Worm (Caenorhabditis elegans): ENCODE results near the gene VW02B12L.2.

VW02B12L.2 gene

ce11 chrII:11464427-11464944, 24.4 kb upstream of the VW02B12L.2 start, which contains the start of the genes aars-1 and rga-1 (continued):
- no peak for TF ChIP-seq gei-17 (GFP tag; optimal IDR thresholded peaks at IDR 0.05)
- TF ChIP-seq ceh-100 (GFP tag; IDR thresholded peaks at IDR 0.05): no peak

DNA sequence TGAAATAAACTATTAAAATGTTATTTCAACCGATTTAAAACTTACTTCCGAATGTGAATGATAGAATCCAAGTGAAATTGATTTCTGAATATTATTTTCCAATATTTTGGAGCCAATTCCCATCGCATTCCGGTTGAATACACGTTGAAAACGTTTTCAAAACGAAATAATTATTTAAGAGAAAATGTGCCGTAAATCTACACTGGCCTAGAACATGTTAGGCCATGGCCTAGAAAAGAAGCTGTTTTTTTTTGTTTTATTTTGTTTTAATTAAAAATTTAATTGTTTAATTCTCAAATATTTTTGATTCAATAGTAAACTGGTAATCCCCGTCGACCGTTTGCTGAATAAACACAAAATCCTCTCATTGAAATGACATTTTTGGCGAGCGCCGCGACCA, 23.8 kb upstream of the VW02B12L.2 start:
- TF ChIP-seq mes-4 (tag; optimal IDR thresholded peaks at IDR 0.05): no peak
- no peak for TF ChIP-seq dox-1 (GFP tag; IDR thresholded peaks at IDR 0.05)
- TF ChIP-seq zim-3 (tag; optimal IDR thresholded peaks at IDR 0.05): no peak
- TF ChIP-seq ets-4 (GFP tag; optimal IDR thresholded peaks at IDR 0.05): no peak
- no peak for TF ChIP-seq nfya-1 (tag; optimal IDR thresholded peaks at IDR 0.05; ENCODE audit: borderline replicate concordance, insufficient read depth)
- no peak for TF ChIP-seq attf-3 (GFP tag; conservative IDR thresholded peaks at IDR 0.05)
- no peak for TF ChIP-seq atf-7 (tag; optimal IDR thresholded peaks at IDR 0.05)
- TF ChIP-seq nhr-80 (tag; optimal IDR thresholded peaks at IDR 0.05): no peak
- no peak for TF ChIP-seq nhr-27 (tag; optimal IDR thresholded peaks at IDR 0.05)
- TF ChIP-seq aptf-2 (GFP tag; conservative IDR thresholded peaks at IDR 0.05): no peak
- TF ChIP-seq egl-18 (GFP tag; IDR thresholded peaks at IDR 0.05): no peak
- TF ChIP-seq madf-10 (tag; optimal IDR thresholded peaks at IDR 0.05): no peak
- TF ChIP-seq B0019.2 (GFP tag; conservative IDR thresholded peaks at IDR 0.05): no peak
- no peak for TF ChIP-seq ceh-79 (tag; optimal IDR thresholded peaks at IDR 0.05)
- TF ChIP-seq repo-1 (tag; optimal IDR thresholded peaks at IDR 0.05): no peak
- no peak for TF ChIP-seq nfyb-1 (GFP tag; IDR thresholded peaks at IDR 0.05)
- TF ChIP-seq F57A8.1 (GFP tag; optimal IDR thresholded peaks at IDR 0.05): no peak
- no peak for TF ChIP-seq unc-62 (GFP tag; optimal IDR thresholded peaks at IDR 0.05)

- TF ChIP-seq repo-1 (tag; optimal IDR thresholded peaks at IDR 0.05) (no peak), attf-5 (GFP tag; optimal IDR thresholded peaks at IDR 0.05) (no peak), nhr-80 (tag; optimal IDR thresholded peaks at IDR 0.05) (peak; percentile 55), somi-1 (GFP tag; optimal IDR thresholded peaks at IDR 0.05) (no peak)
These were observed 19.8 kb upstream of the VW02B12L.2 start for ce11 chrII:11459883-11460282.

ce11 chrII:11455715-11456114, 15.6 kb upstream of the VW02B12L.2 start:
- TF ChIP-seq ekl-4 (GFP tag; IDR thresholded peaks at IDR 0.05) (peak; percentile 68; the same call in 1 of the 2 replicates), lin-40 (tag; optimal IDR thresholded peaks at IDR 0.05) (no peak), egl-18 (GFP tag; IDR thresholded peaks at IDR 0.05) (no peak), rec-8 (tag; optimal IDR thresholded peaks at IDR 0.05) (no peak), lin-26 (GFP tag; IDR thresholded peaks at IDR 0.05) (no peak), let-607 (tag; optimal IDR thresholded peaks at IDR 0.05) (no peak), egl-44 (GFP tag; IDR thresholded peaks at IDR 0.05) (peak; percentile 43; the same call in 1 of the 2 replicates), ceh-79 (tag; optimal IDR thresholded peaks at IDR 0.05) (no peak), lsy-27 (tag; optimal IDR thresholded peaks at IDR 0.05; ENCODE audit: borderline replicate concordance, insufficient read depth) (no peak), hmg-1.2 (GFP tag; IDR thresholded peaks at IDR 0.05) (peak; percentile 18; the same call in 1 of the 2 replicates), efl-1 (GFP tag; optimal IDR thresholded peaks at IDR 0.05) (no peak), F22D6.2 (tag; optimal IDR thresholded peaks at IDR 0.05) (no peak), T26A5.8 (tag; optimal IDR thresholded peaks at IDR 0.05) (no peak), tbx-9 (tag; optimal IDR thresholded peaks at IDR 0.05; ENCODE audit: borderline replicate concordance) (no peak), repo-1 (tag; optimal IDR thresholded peaks at IDR 0.05) (peak; percentile 24), ccch-3 (GFP tag; optimal IDR thresholded peaks at IDR 0.05) (no peak), tbp1 (GFP tag; optimal IDR thresholded peaks at IDR 0.05) (peak; percentile 0), aptf-2 (GFP tag; conservative IDR thresholded peaks at IDR 0.05) (no peak), Y67H2A.10 (GFP tag; conservative IDR thresholded peaks at IDR 0.05) (no peak), F23B12.7 (tag; optimal IDR thresholded peaks at IDR 0.05; ENCODE audit: insufficient read depth) (no peak), C06A6.2 (GFP tag; conservative IDR thresholded peaks at IDR 0.05) (no peak), atf-7 (tag; optimal IDR thresholded peaks at IDR 0.05) (no peak), xnd-1 (tag; optimal IDR thresholded peaks at IDR 0.05) (no peak), hmg-20 (GFP tag; IDR thresholded peaks at IDR 0.05) (no peak), let-526 (GFP tag; IDR thresholded peaks at IDR 0.05) (no peak), ztf-18 (tag; optimal IDR thresholded peaks at IDR 0.05) (no peak)

All from whole organism, young adult.